Fruit fly (Drosophila melanogaster) whole organism, embryonic: ENCODE data around the gene Smu1.

Experiments used
- B-H2 ChIP-seq: fragments of 200-800 bp; sonication (Bioruptor generic); optimal IDR thresholded peaks from 2 replicates; lab custom pipeline; 2018; ENCODE audit warnings: missing biosample characterization, mild to moderate bottlenecking, missing genetic modification characterization
- CG10654 ChIP-seq: fragments of 200-800 bp; sonication (Bioruptor generic); optimal IDR thresholded peaks from 2 replicates; lab custom pipeline; 2016; ENCODE audit warnings: missing biosample characterization, missing genetic modification characterization
- CG14050 ChIP-seq: fragments of 200-800 bp; sonication (Bioruptor generic); IDR thresholded peaks from 3 replicates; pipeline ENCODE4 v1.3.6; 2022; ENCODE audit warnings: missing biosample characterization, missing genetic modification characterization
- CG3065 ChIP-seq: fragments of 200-800 bp; sonication (Bioruptor generic); optimal IDR thresholded peaks from 2 replicates; lab custom pipeline; 2016; ENCODE audit warnings: missing biosample characterization, missing genetic modification characterization
- MBD-R2 ChIP-seq: fragments of 200-800 bp; sonication (Bioruptor generic); IDR thresholded peaks from 2 replicates; pipeline ENCODE4 v1.3.6; 2022; ENCODE audit warnings: missing biosample characterization, missing genetic modification characterization
- Rfx ChIP-seq: fragments of 200-800 bp; sonication (Bioruptor generic); IDR thresholded peaks from 2 replicates; pipeline ENCODE4 v1.3.6; 2022; ENCODE audit warnings: missing biosample characterization, missing genetic modification characterization
- br ChIP-seq: fragments of >200 bp; optimal IDR thresholded peaks from 2 replicates; lab custom pipeline; 2017
- kah ChIP-seq: fragments of 200-800 bp; sonication (Bioruptor generic); optimal IDR thresholded peaks from 2 replicates; lab custom pipeline; 2018; ENCODE audit warnings: missing biosample characterization, mild to moderate bottlenecking, missing genetic modification characterization
- pum ChIP-seq: fragments of 200-800 bp; sonication (Bioruptor generic); optimal IDR thresholded peaks from 2 replicates; lab custom pipeline; 2016; ENCODE audit warnings: missing biosample characterization, missing genetic modification characterization
- rib ChIP-seq: fragments of 200-800 bp; sonication (Bioruptor generic); IDR thresholded peaks from 2 replicates; pipeline ENCODE4 v1.3.6; 2022; ENCODE audit warnings: missing biosample characterization, missing genetic modification characterization

- TF ChIP-seq CG10654 = no peak
- TF ChIP-seq CG3065 (GFP tag; lab: Kevin White, UChicago) = no peak
- no peak for TF ChIP-seq B-H2 (GFP tag; lab: Kevin White, UChicago)
- TF ChIP-seq MBD-R2 (GFP tag; lab: Robert Waterston, UW) = no peak
- TF ChIP-seq CG14050 (GFP tag; lab: Robert Waterston, UW) = no peak
- no peak for TF ChIP-seq kah
- TF ChIP-seq Rfx (GFP tag; lab: Robert Waterston, UW) = no peak
- no peak for TF ChIP-seq pum (GFP tag; lab: Kevin White, UChicago)
- no peak for TF ChIP-seq br
- TF ChIP-seq rib = no peak
Observed at dm6 chr3R:18964819-18965218, 16.3 kb downstream of the Smu1 start.
